Worm (Caenorhabditis elegans) whole organism, young adult: ENCODE measurements around the gene mcm-3.
A peak's percentile ranks its signal among the peaks of the same experiment; 100 is the strongest.

Experiments used
- B0019.2 ChIP-seq: fragments of 200-800 bp; sonication (Bioruptor generic); conservative IDR thresholded peaks from 2 replicates; pipeline ENCODE4 v1.3.6; 2022; ENCODE audit warnings: missing genetic modification reagents, missing genetic modification characterization, missing compliant biosample characterization
- B0336.3 ChIP-seq: fragments of 200-800 bp; sonication (Bioruptor generic); IDR thresholded peaks from 2 replicates; pipeline ENCODE4 v1.3.6; 2022; ENCODE audit warnings: missing genetic modification characterization, missing compliant biosample characterization
- D2030.7 ChIP-seq: fragments of 200-800 bp; sonication (Bioruptor generic); IDR thresholded peaks from 2 replicates; pipeline ENCODE4 v1.3.6; 2022; ENCODE audit warnings: missing genetic modification reagents, missing genetic modification characterization, missing compliant biosample characterization
- F10E7.11 ChIP-seq: sonication (generic microtip); optimal IDR thresholded peaks from 2 replicates; lab custom pipeline; 2017; ENCODE audit warnings: mild to moderate bottlenecking, missing genetic modification characterization, moderate library complexity, missing compliant biosample characterization
- F22D6.2 ChIP-seq: sonication (generic microtip); optimal IDR thresholded peaks from 2 replicates; lab custom pipeline; 2016; ENCODE audit warnings: mild to moderate bottlenecking, missing genetic modification characterization, missing compliant biosample characterization
- F33H1.4 ChIP-seq: fragments of 200-800 bp; sonication (Bioruptor generic); IDR thresholded peaks from 2 replicates; pipeline ENCODE4 v1.3.6; 2022; ENCODE audit warnings: missing genetic modification reagents, missing genetic modification characterization, missing compliant biosample characterization
- F37B4.10 ChIP-seq: fragments of 200-800 bp; sonication (Bioruptor generic); IDR thresholded peaks from 2 replicates; pipeline ENCODE4 v1.3.6; 2022; ENCODE audit warnings: missing genetic modification characterization, missing compliant biosample characterization
- F55B11.4 ChIP-seq: sonication (generic microtip); optimal IDR thresholded peaks from 2 replicates; lab custom pipeline; 2016; ENCODE audit warnings: missing compliant biosample characterization, missing genetic modification characterization, borderline replicate concordance; ENCODE audit not compliant: insufficient read depth
- Y53G8AR.9 ChIP-seq: fragments of 200-800 bp; sonication (Bioruptor generic); conservative IDR thresholded peaks from 2 replicates; pipeline ENCODE4 v1.3.6; 2022; ENCODE audit warnings: missing genetic modification reagents, missing genetic modification characterization, missing compliant biosample characterization
- Y95B8A.8 ChIP-seq: fragments of 200-800 bp; sonication (Bioruptor generic); IDR thresholded peaks from 2 replicates; pipeline ENCODE4 v1.3.6; 2022; ENCODE audit warnings: missing genetic modification reagents, missing genetic modification characterization, missing compliant biosample characterization
- aptf-3 ChIP-seq: fragments of 200-800 bp; sonication (Bioruptor generic); IDR thresholded peaks from 2 replicates; pipeline ENCODE4 v1.3.6; 2022; ENCODE audit warnings: missing genetic modification characterization, missing compliant biosample characterization
- attf-3 ChIP-seq: fragments of 200-800 bp; sonication (Bioruptor generic); conservative IDR thresholded peaks from 2 replicates; pipeline ENCODE4 v1.3.6; 2022; ENCODE audit warnings: missing genetic modification reagents, missing genetic modification characterization, missing compliant biosample characterization
- attf-5 ChIP-seq: fragments of 200-800 bp; sonication (Bioruptor generic); optimal IDR thresholded peaks from 2 replicates; lab custom pipeline; 2018; ENCODE audit warnings: mild to moderate bottlenecking, missing genetic modification characterization, missing compliant biosample characterization
- ccch-3 ChIP-seq: fragments of 200-800 bp; sonication (Bioruptor generic); optimal IDR thresholded peaks from 2 replicates; lab custom pipeline; 2018; ENCODE audit warnings: mild to moderate bottlenecking, missing genetic modification characterization, missing compliant biosample characterization
- cebp-1 ChIP-seq, 2 experiments: fragments of 200-800 bp in 1 of 2; sonication (Bioruptor generic) in 1 of 2; sonication (generic microtip) in 1 of 2; IDR thresholded peaks in 1 of 2; optimal IDR thresholded peaks in 1 of 2; 2 replicates each; pipeline versions ENCODE4 v1.3.6 to Lab custom; 2017 to 2022; ENCODE audit warnings: missing compliant biosample characterization in 2 of 2, missing genetic modification characterization in 2 of 2, mild to moderate bottlenecking in 1 of 2, missing genetic modification reagents in 1 of 2, moderate library complexity in 1 of 2
- cebp-2 ChIP-seq: fragments of 200-800 bp; sonication (Bioruptor generic); IDR thresholded peaks from 2 replicates; pipeline ENCODE4 v1.3.6; 2022; ENCODE audit warnings: missing genetic modification characterization, missing compliant biosample characterization
- ceh-91 ChIP-seq: fragments of 200-800 bp; sonication (Bioruptor generic); IDR thresholded peaks from 2 replicates; pipeline ENCODE4 v1.3.6; 2022; ENCODE audit warnings: missing genetic modification reagents, missing genetic modification characterization, missing compliant biosample characterization
- dox-1 ChIP-seq: fragments of 200-800 bp; sonication (Bioruptor generic); IDR thresholded peaks from 2 replicates; pipeline ENCODE4 v1.3.6; 2022; ENCODE audit warnings: missing genetic modification reagents, missing genetic modification characterization, missing compliant biosample characterization
- dpl-1 ChIP-seq: fragments of 150-350 bp; optimal IDR thresholded peaks from 2 replicates; lab custom pipeline; 2014; ENCODE audit warnings: missing biosample characterization, missing genetic modification reagents, missing genetic modification characterization
- efl-1 ChIP-seq: fragments of 150-350 bp; optimal IDR thresholded peaks from 2 replicates; lab custom pipeline; 2014; ENCODE audit warnings: missing biosample characterization, missing genetic modification reagents, missing genetic modification characterization
- egrh-3 ChIP-seq: fragments of 200-800 bp; sonication (Bioruptor generic); IDR thresholded peaks from 2 replicates; pipeline ENCODE4 v1.3.6; 2022; ENCODE audit warnings: missing genetic modification reagents, missing genetic modification characterization, missing compliant biosample characterization
- ekl-4 ChIP-seq: fragments of 200-800 bp; sonication (Bioruptor generic); IDR thresholded peaks from 2 replicates; pipeline ENCODE4 v1.3.6; 2022; ENCODE audit warnings: missing genetic modification reagents, missing genetic modification characterization, missing compliant biosample characterization
- fkh-3 ChIP-seq: sonication (generic microtip); optimal IDR thresholded peaks from 2 replicates; lab custom pipeline; 2016; ENCODE audit warnings: mild to moderate bottlenecking, missing genetic modification characterization, missing compliant biosample characterization
- him-1 ChIP-seq: sonication (generic microtip); optimal IDR thresholded peaks from 2 replicates; lab custom pipeline; 2016; ENCODE audit warnings: missing genotype, missing genetic modification reagents, missing genetic modification characterization, missing compliant biosample characterization
- hmg-1.2 ChIP-seq: fragments of 200-800 bp; sonication (Bioruptor generic); IDR thresholded peaks from 2 replicates; pipeline ENCODE4 v1.3.6; 2022; ENCODE audit warnings: missing genetic modification reagents, missing genetic modification characterization, missing compliant biosample characterization
- hsf-1 ChIP-seq: fragments of 200-800 bp; sonication (Bioruptor generic); IDR thresholded peaks from 2 replicates; pipeline ENCODE4 v1.3.6; 2022; ENCODE audit warnings: missing genetic modification reagents, missing genetic modification characterization, missing compliant biosample characterization
- lin-35 ChIP-seq, 3 experiments: fragments of 150-350 bp in 2 of 3; sonication (generic microtip) in 1 of 3; optimal IDR thresholded peaks; 2 replicates each; lab custom pipeline; 2014 to 2018; ENCODE audit warnings: missing biosample characterization in 3 of 3, missing genetic modification characterization in 3 of 3, missing genetic modification reagents in 3 of 3
- lin-40 ChIP-seq: sonication (generic microtip); optimal IDR thresholded peaks from 2 replicates; lab custom pipeline; 2016; ENCODE audit warnings: missing genetic modification characterization, mild to moderate bottlenecking, missing compliant biosample characterization, missing genotype, missing genetic modification reagents
- lin-54 ChIP-seq: fragments of 200-800 bp; sonication (Bioruptor generic); optimal IDR thresholded peaks from 2 replicates; lab custom pipeline; 2018; ENCODE audit warnings: mild to moderate bottlenecking, missing genetic modification characterization, missing compliant biosample characterization
- lsl-1 ChIP-seq: fragments of 200-800 bp; sonication (Bioruptor generic); optimal IDR thresholded peaks from 2 replicates; lab custom pipeline; 2018; ENCODE audit warnings: mild to moderate bottlenecking, missing genetic modification characterization, moderate library complexity, missing compliant biosample characterization
- madf-3 ChIP-seq: fragments of 200-800 bp; sonication (Bioruptor generic); IDR thresholded peaks from 2 replicates; pipeline ENCODE4 v1.3.6; 2022; ENCODE audit warnings: missing genetic modification reagents, missing genetic modification characterization, missing compliant biosample characterization
- madf-6 ChIP-seq: fragments of 200-800 bp; sonication (Bioruptor generic); IDR thresholded peaks from 2 replicates; pipeline ENCODE4 v1.3.6; 2022; ENCODE audit warnings: missing genetic modification reagents, missing genetic modification characterization, missing compliant biosample characterization
- madf-8 ChIP-seq: fragments of 200-800 bp; sonication (Bioruptor generic); conservative IDR thresholded peaks from 2 replicates; pipeline ENCODE4 v1.3.6; 2022; ENCODE audit warnings: missing genetic modification reagents, missing genetic modification characterization, missing compliant biosample characterization
- mcd-1 ChIP-seq: fragments of 200-800 bp; sonication (Bioruptor generic); IDR thresholded peaks from 2 replicates; pipeline ENCODE4 v1.3.6; 2022; ENCODE audit warnings: missing genetic modification reagents, missing genetic modification characterization, missing compliant biosample characterization
- nhr-179 ChIP-seq: sonication (generic microtip); optimal IDR thresholded peaks from 2 replicates; lab custom pipeline; 2016; ENCODE audit warnings: mild to moderate bottlenecking, missing genetic modification characterization, missing compliant biosample characterization
- pbrm-1 ChIP-seq: fragments of 200-800 bp; sonication (Bioruptor generic); IDR thresholded peaks from 2 replicates; pipeline ENCODE4 v1.3.6; 2022; ENCODE audit warnings: missing genetic modification reagents, missing genetic modification characterization, missing compliant biosample characterization
- rcor-1 ChIP-seq: fragments of 200-800 bp; sonication (Bioruptor generic); IDR thresholded peaks from 2 replicates; pipeline ENCODE4 v1.3.6; 2022; ENCODE audit warnings: missing genetic modification reagents, missing genetic modification characterization, missing compliant biosample characterization
- snpc-1.1 ChIP-seq: sonication (generic microtip); optimal IDR thresholded peaks from 2 replicates; lab custom pipeline; 2017; ENCODE audit warnings: missing genetic modification characterization, mild to moderate bottlenecking, missing compliant biosample characterization, antibody characterized with exemption, moderate library complexity, missing genotype, missing genetic modification reagents; ENCODE audit not compliant: insufficient read depth
- snpc-1.3 ChIP-seq: sonication (generic microtip); optimal IDR thresholded peaks from 2 replicates; lab custom pipeline; 2017; ENCODE audit warnings: missing genetic modification characterization, mild to moderate bottlenecking, missing compliant biosample characterization, antibody characterized with exemption, moderate library complexity, missing genotype, missing genetic modification reagents; ENCODE audit not compliant: insufficient read depth
- snpc-3.4 ChIP-seq: sonication (generic microtip); optimal IDR thresholded peaks from 2 replicates; lab custom pipeline; 2017; ENCODE audit warnings: missing genetic modification characterization, mild to moderate bottlenecking, missing compliant biosample characterization, antibody characterized with exemption, moderate library complexity, missing genotype, missing genetic modification reagents
- snpc-4 ChIP-seq, 5 experiments: fragments of 150-350 bp in 1 of 5; sonication (generic microtip) in 4 of 5; optimal IDR thresholded peaks; 2 replicates each; lab custom pipeline; 2014 to 2018; ENCODE audit warnings: missing genetic modification characterization in 5 of 5, missing biosample characterization in 3 of 5, antibody characterized with exemption in 2 of 5, mild to moderate bottlenecking in 2 of 5, missing compliant biosample characterization in 2 of 5, missing genotype in 2 of 5, moderate library complexity in 2 of 5, missing genetic modification reagents in 1 of 5
- tbp1 ChIP-seq: fragments of 200-800 bp; sonication (Bioruptor generic); optimal IDR thresholded peaks from 2 replicates; lab custom pipeline; 2018; ENCODE audit warnings: mild to moderate bottlenecking, missing genetic modification characterization, missing compliant biosample characterization
- tlf-1 ChIP-seq: fragments of 200-800 bp; sonication (Bioruptor generic); optimal IDR thresholded peaks from 2 replicates; lab custom pipeline; 2018; ENCODE audit warnings: mild to moderate bottlenecking, missing genetic modification characterization, missing compliant biosample characterization
- unc-130 ChIP-seq: sonication (generic microtip); optimal IDR thresholded peaks from 2 replicates; lab custom pipeline; 2016; ENCODE audit warnings: missing genetic modification reagents, missing genetic modification characterization, missing compliant biosample characterization
- xnd-1 ChIP-seq: sonication (generic microtip); optimal IDR thresholded peaks from 2 replicates; lab custom pipeline; 2016; ENCODE audit warnings: missing genotype, missing genetic modification reagents, missing genetic modification characterization, missing compliant biosample characterization
- ztf-18 ChIP-seq: sonication (generic microtip); optimal IDR thresholded peaks from 2 replicates; lab custom pipeline; 2016; ENCODE audit warnings: missing genotype, mild to moderate bottlenecking, missing genetic modification characterization, missing compliant biosample characterization

Gene mcm-3

ce11 chrV:15059534-15059933 lies at the start of gene mcm-3, which contains the start of gene C25D7.15:
mcm-3 (minus strand) TSS chrV:15059599.
C25D7.15 (plus strand) TSS chrV:15059808.
- TF ChIP-seq snpc-3.4, result peak; percentile 84
- TF ChIP-seq F55B11.4, result no peak
- TF ChIP-seq xnd-1 (tag; lab: Kevin White, UChicago), result peak; percentile 72
- peak; percentile 46 for TF ChIP-seq snpc-1.1 (tag; lab: Kevin White, UChicago)
- TF ChIP-seq F37B4.10 (GFP tag; lab: Robert Waterston, UW), result no peak
- peak; percentile 78; the same call in 1 of the 2 replicates for TF ChIP-seq madf-3 (GFP tag; lab: Robert Waterston, UW)
- TF ChIP-seq F10E7.11 (tag; lab: Kevin White, UChicago), result no peak
- TF ChIP-seq madf-6 (GFP tag; lab: Robert Waterston, UW), result peak; percentile 97
- TF ChIP-seq pbrm-1 (GFP tag; lab: Robert Waterston, UW), result peak; percentile 63; the same call in 1 of the 2 replicates
- TF ChIP-seq ceh-91, result peak; percentile 89
- peak; percentile 89 for TF ChIP-seq dpl-1 (GFP tag; lab: Kevin White, UChicago)
- peak; percentile 84 for TF ChIP-seq B0019.2 (GFP tag; lab: Robert Waterston, UW)
- TF ChIP-seq tbp1, result peak; percentile 55
- TF ChIP-seq cebp-2 (GFP tag; lab: Robert Waterston, UW), result no peak
- peak; percentile 50 for TF ChIP-seq rcor-1 (GFP tag; lab: Robert Waterston, UW)
- TF ChIP-seq lin-40 (tag; lab: Kevin White, UChicago), result no peak
- TF ChIP-seq ztf-18 (tag; lab: Kevin White, UChicago), result peak; percentile 7
- TF ChIP-seq attf-5 (GFP tag; lab: Kevin White, UChicago), result no peak
- TF ChIP-seq ekl-4 (GFP tag; lab: Robert Waterston, UW), result no peak
- peak; percentile 87 for TF ChIP-seq D2030.7
- peak; percentile 61; the same call in 1 of the 2 replicates for TF ChIP-seq Y95B8A.8 (GFP tag; lab: Robert Waterston, UW)
- peak; percentile 46; the same call in 1 of the 2 replicates for TF ChIP-seq hmg-1.2 (GFP tag; lab: Robert Waterston, UW)
- TF ChIP-seq lin-35 (GFP tag; optimal IDR thresholded peaks at IDR 0.05; lab: Kevin White, UChicago), result peak in 2 of 3 experiments; percentile 45 to 62
- no peak for TF ChIP-seq Y53G8AR.9
- TF ChIP-seq mcd-1 (GFP tag; lab: Robert Waterston, UW), result peak; percentile 49
- peak; percentile 27 for TF ChIP-seq snpc-1.3 (tag; lab: Kevin White, UChicago)
- peak; percentile 53 for TF ChIP-seq him-1 (tag; lab: Kevin White, UChicago)
- TF ChIP-seq tlf-1, result peak; percentile 68
- TF ChIP-seq madf-8 (GFP tag; lab: Robert Waterston, UW), result peak; percentile 90
- 0 out of 2 replicates have a peak, but pooled peaks have one; percentile 42 for TF ChIP-seq attf-3
- peak; percentile 78 for TF ChIP-seq lsl-1
- TF ChIP-seq F22D6.2 (tag; lab: Kevin White, UChicago), result no peak
- TF ChIP-seq B0336.3 (GFP tag; lab: Robert Waterston, UW), result peak; percentile 50; the same call in 1 of the 2 replicates
- TF ChIP-seq efl-1, result peak; percentile 96
- no peak for TF ChIP-seq ccch-3 (GFP tag; lab: Kevin White, UChicago)
- peak; percentile 80 for TF ChIP-seq lin-54
- TF ChIP-seq snpc-4 (GFP tag; optimal IDR thresholded peaks at IDR 0.05; lab: Kevin White, UChicago), result no peak
- peak in 1 of 4 experiments; percentile 42 for TF ChIP-seq snpc-4 (tag; optimal IDR thresholded peaks at IDR 0.05; lab: Kevin White, UChicago)
- no peak for TF ChIP-seq aptf-3 (GFP tag; lab: Robert Waterston, UW)
- TF ChIP-seq egrh-3 (GFP tag; lab: Robert Waterston, UW), result no peak
- no peak for TF ChIP-seq fkh-3
- peak; percentile 75 for TF ChIP-seq F33H1.4 (GFP tag; lab: Robert Waterston, UW)
- no peak for TF ChIP-seq cebp-1 (GFP tag; IDR thresholded peaks at IDR 0.05; lab: Robert Waterston, UW)
- TF ChIP-seq cebp-1 (tag; optimal IDR thresholded peaks at IDR 0.05; lab: Kevin White, UChicago), result peak; percentile 6
- TF ChIP-seq nhr-179 (tag; lab: Kevin White, UChicago), result no peak
- TF ChIP-seq hsf-1 (GFP tag; lab: Robert Waterston, UW), result peak; percentile 87
- peak; percentile 0 for TF ChIP-seq unc-130 (GFP tag; lab: Kevin White, UChicago)
- peak; percentile 69; the same call in 1 of the 2 replicates for TF ChIP-seq dox-1 (GFP tag; lab: Robert Waterston, UW)
